Fruit fly (Drosophila melanogaster) whole organism, embryonic: ENCODE data around the gene CG9395.

ENCODE experiments used
- ATbp ChIP-seq: fragments of 200-800 bp; sonication (Bioruptor generic); optimal IDR thresholded peaks from 2 replicates; lab custom pipeline; 2017; ENCODE audit warnings: missing biosample characterization, mild to moderate bottlenecking, missing genetic modification characterization, missing genetic modification reagents
- Abd-B ChIP-seq: fragments of 200-800 bp; sonication (Bioruptor generic); optimal IDR thresholded peaks from 2 replicates; lab custom pipeline; 2018; ENCODE audit warnings: missing biosample characterization, mild to moderate bottlenecking, missing genetic modification characterization, moderate library complexity
- Awh ChIP-seq: fragments of 200-800 bp; sonication (Bioruptor generic); IDR thresholded peaks from 2 replicates; pipeline ENCODE4, ENCODE4 v1.3.6; 2022; ENCODE audit warnings: missing biosample characterization, missing genetic modification characterization
- B-H2 ChIP-seq: fragments of 200-800 bp; sonication (Bioruptor generic); optimal IDR thresholded peaks from 2 replicates; lab custom pipeline; 2018; ENCODE audit warnings: missing biosample characterization, mild to moderate bottlenecking, missing genetic modification characterization
- Bdp1 ChIP-seq: fragments of 200-800 bp; sonication (Bioruptor generic); optimal IDR thresholded peaks from 3 replicates; lab custom pipeline; 2016; ENCODE audit warnings: missing biosample characterization, missing genetic modification characterization
- CG11247 ChIP-seq: fragments of 200-800 bp; sonication (Bioruptor generic); IDR thresholded peaks from 2 replicates; pipeline ENCODE4 v1.3.6; 2022; ENCODE audit warnings: missing biosample characterization, missing genetic modification characterization
- CG12299 ChIP-seq: fragments of 200-800 bp; sonication (Bioruptor generic); optimal IDR thresholded peaks from 2 replicates; lab custom pipeline; 2018; ENCODE audit warnings: missing biosample characterization, mild to moderate bottlenecking, missing genetic modification characterization
- CG12942 ChIP-seq: fragments of 200-800 bp; sonication (Bioruptor generic); optimal IDR thresholded peaks from 3 replicates; lab custom pipeline; 2016; ENCODE audit warnings: missing biosample characterization, missing genetic modification characterization
- CG13894 ChIP-seq: fragments of 200-800 bp; sonication (Bioruptor generic); optimal IDR thresholded peaks from 3 replicates; lab custom pipeline; 2018; ENCODE audit warnings: missing biosample characterization, mild to moderate bottlenecking, missing genetic modification characterization, moderate library complexity
- CG14014 ChIP-seq: fragments of 200-800 bp; sonication (Bioruptor generic); IDR thresholded peaks from 2 replicates; pipeline ENCODE4 v1.3.6; 2022; ENCODE audit warnings: missing biosample characterization, missing genetic modification characterization
- CG18262 ChIP-seq: fragments of 200-800 bp; optimal IDR thresholded peaks from 3 replicates; lab custom pipeline; 2019; ENCODE audit warnings: missing biosample characterization, mild to moderate bottlenecking, missing genetic modification characterization, moderate library complexity
- CG2116 ChIP-seq: fragments of 200-800 bp; sonication (Bioruptor generic); optimal IDR thresholded peaks from 3 replicates; lab custom pipeline; 2018; ENCODE audit warnings: missing biosample characterization, mild to moderate bottlenecking, missing genetic modification characterization
- CG2120 ChIP-seq: fragments of 200-800 bp; sonication (Bioruptor generic); optimal IDR thresholded peaks from 3 replicates; lab custom pipeline; 2016; ENCODE audit warnings: missing biosample characterization, missing genetic modification characterization
- CG2129 ChIP-seq: fragments of 200-800 bp; sonication (Bioruptor generic); IDR thresholded peaks from 2 replicates; pipeline ENCODE4 v1.3.6; 2022; ENCODE audit warnings: missing biosample characterization, missing genetic modification characterization; ENCODE audit not compliant: partially characterized antibody
- CG2889 ChIP-seq: fragments of 200-800 bp; sonication (Bioruptor generic); IDR thresholded peaks from 3 replicates; pipeline ENCODE4 v1.3.6; 2022; ENCODE audit warnings: missing biosample characterization, missing genetic modification characterization
- CG30403 ChIP-seq: fragments of 200-800 bp; sonication (Bioruptor generic); optimal IDR thresholded peaks from 3 replicates; lab custom pipeline; 2016; ENCODE audit warnings: missing biosample characterization, missing genetic modification characterization
- CG31365 ChIP-seq: fragments of 200-800 bp; sonication (Bioruptor generic); optimal IDR thresholded peaks from 2 replicates; lab custom pipeline; 2018; ENCODE audit warnings: missing biosample characterization, mild to moderate bottlenecking, missing genetic modification characterization
- CG3838 ChIP-seq: fragments of 200-800 bp; sonication (Bioruptor generic); optimal IDR thresholded peaks from 3 replicates; lab custom pipeline; 2016; ENCODE audit warnings: missing biosample characterization, missing genetic modification characterization
- CG42726 ChIP-seq: fragments of 200-800 bp; sonication (Bioruptor generic); IDR thresholded peaks from 2 replicates; pipeline ENCODE4 v1.3.6; 2022; ENCODE audit warnings: missing biosample characterization, missing genetic modification characterization; ENCODE audit not compliant: partially characterized antibody
- CG43689 ChIP-seq: fragments of 200-800 bp; sonication (Bioruptor generic); IDR thresholded peaks from 2 replicates; pipeline ENCODE4 v1.3.6; 2022; ENCODE audit warnings: missing biosample characterization, missing genetic modification characterization
- CG7271 ChIP-seq: fragments of 200-800 bp; sonication (Bioruptor generic); optimal IDR thresholded peaks from 2 replicates; lab custom pipeline; 2018; ENCODE audit warnings: missing biosample characterization, mild to moderate bottlenecking, missing genetic modification characterization, moderate library complexity
- CG7357 ChIP-seq: fragments of 200-800 bp; sonication (Bioruptor generic); IDR thresholded peaks from 3 replicates; pipeline ENCODE4 v1.3.6; 2022; ENCODE audit warnings: missing biosample characterization, missing genetic modification characterization
- CG8944 ChIP-seq: fragments of 200-800 bp; sonication (Bioruptor generic); optimal IDR thresholded peaks from 3 replicates; lab custom pipeline; 2016; ENCODE audit warnings: missing biosample characterization, missing genetic modification characterization
- CTCF ChIP-seq: fragments of 200-800 bp; sonication (Bioruptor generic); optimal IDR thresholded peaks from 2 replicates; lab custom pipeline; 2017; ENCODE audit warnings: missing biosample characterization, mild to moderate bottlenecking, missing genetic modification characterization, moderate library complexity
- CrebB ChIP-seq: fragments of 200-800 bp; sonication (Bioruptor generic); optimal IDR thresholded peaks from 3 replicates; lab custom pipeline; 2018; ENCODE audit warnings: missing biosample characterization, mild to moderate bottlenecking, missing genetic modification characterization
- Dad ChIP-seq: fragments of 200-800 bp; sonication (Bioruptor generic); optimal IDR thresholded peaks from 3 replicates; lab custom pipeline; 2016; ENCODE audit warnings: missing biosample characterization, missing genetic modification characterization
- Doc2 ChIP-seq: fragments of 200-800 bp; sonication (Bioruptor generic); IDR thresholded peaks from 2 replicates; pipeline ENCODE4 v1.3.6; 2022; ENCODE audit warnings: missing biosample characterization, missing genetic modification characterization
- Gsc ChIP-seq: fragments of 200-800 bp; sonication (Bioruptor generic); IDR thresholded peaks from 2 replicates; pipeline ENCODE4 v1.3.6; 2022; ENCODE audit warnings: missing biosample characterization, missing genetic modification characterization
- MESR4 ChIP-seq: fragments of 200-800 bp; sonication (Bioruptor generic); optimal IDR thresholded peaks from 2 replicates; lab custom pipeline; 2018; ENCODE audit warnings: missing biosample characterization, mild to moderate bottlenecking, missing genetic modification characterization, moderate library complexity
- Mes4 ChIP-seq: fragments of 200-800 bp; sonication (Bioruptor generic); optimal IDR thresholded peaks from 2 replicates; lab custom pipeline; 2016; ENCODE audit warnings: missing biosample characterization, missing genetic modification characterization
- NK7.1 ChIP-seq: fragments of 200-800 bp; sonication (Bioruptor generic); optimal IDR thresholded peaks from 3 replicates; lab custom pipeline; 2016; ENCODE audit warnings: missing biosample characterization, missing genetic modification characterization
- Pdp1 ChIP-seq, 2 experiments: fragments of 200-800 bp; sonication (Bioruptor generic); optimal IDR thresholded peaks; 3 replicates each; lab custom pipeline; 2016; ENCODE audit warnings: missing biosample characterization in 2 of 2, missing genetic modification characterization in 2 of 2, mild to moderate bottlenecking in 1 of 2, moderate library complexity in 1 of 2
- Sox102F ChIP-seq: fragments of 200-800 bp; sonication (Bioruptor generic); optimal IDR thresholded peaks from 2 replicates; lab custom pipeline; 2018; ENCODE audit warnings: missing biosample characterization, mild to moderate bottlenecking, missing genetic modification characterization, moderate library complexity
- Ssrp ChIP-seq: fragments of 200-800 bp; sonication (Bioruptor generic); optimal IDR thresholded peaks from 2 replicates; lab custom pipeline; 2018; ENCODE audit warnings: missing biosample characterization, mild to moderate bottlenecking, missing genetic modification characterization, moderate library complexity
- ab ChIP-seq: fragments of 200-800 bp; sonication (Bioruptor generic); optimal IDR thresholded peaks from 2 replicates; lab custom pipeline; 2016; ENCODE audit warnings: missing biosample characterization, missing genetic modification characterization
- bsh ChIP-seq, 2 experiments: fragments of 200-800 bp; sonication (Bioruptor generic); optimal IDR thresholded peaks; 2 replicates each; lab custom pipeline; 2017 to 2018; ENCODE audit warnings: mild to moderate bottlenecking in 2 of 2, missing biosample characterization in 2 of 2, missing genetic modification characterization in 2 of 2, moderate library complexity in 1 of 2
- chinmo ChIP-seq: fragments of 200-800 bp; sonication (Bioruptor generic); IDR thresholded peaks from 4 replicates; pipeline ENCODE4 v1.3.6; 2022; ENCODE audit warnings: missing biosample characterization, missing genetic modification characterization; ENCODE audit not compliant: partially characterized antibody
- crol ChIP-seq: fragments of 200-800 bp; sonication (Bioruptor generic); IDR thresholded peaks from 2 replicates; pipeline ENCODE4 v1.3.6; 2022; ENCODE audit warnings: missing biosample characterization, missing genetic modification characterization
- dati ChIP-seq: fragments of 200-800 bp; sonication (Bioruptor generic); IDR thresholded peaks from 2 replicates; pipeline ENCODE4 v1.3.6; 2022; ENCODE audit warnings: missing biosample characterization, missing genetic modification characterization
- ewg ChIP-seq: fragments of 200-800 bp; sonication (Bioruptor generic); optimal IDR thresholded peaks from 3 replicates; lab custom pipeline; 2017; ENCODE audit warnings: mild to moderate bottlenecking, missing biosample characterization, missing genetic modification reagents, missing genetic modification characterization
- gcm ChIP-seq: fragments of 200-800 bp; sonication (Bioruptor generic); optimal IDR thresholded peaks from 2 replicates; lab custom pipeline; 2019; ENCODE audit warnings: missing biosample characterization, mild to moderate bottlenecking, missing genetic modification characterization, moderate library complexity
- gsb ChIP-seq: fragments of 200-800 bp; sonication (Bioruptor generic); IDR thresholded peaks from 2 replicates; pipeline ENCODE4 v1.3.6; 2022; ENCODE audit warnings: missing biosample characterization, missing genetic modification characterization
- h ChIP-seq: fragments of >200 bp; optimal IDR thresholded peaks from 2 replicates; lab custom pipeline; 2017
- ham ChIP-seq: fragments of 200-800 bp; sonication (Bioruptor generic); IDR thresholded peaks from 2 replicates; pipeline ENCODE4 v1.3.6; 2022; ENCODE audit warnings: missing biosample characterization, missing genetic modification characterization
- kni ChIP-seq: fragments of 200-800 bp; sonication (Bioruptor generic); optimal IDR thresholded peaks from 3 replicates; lab custom pipeline; 2017; ENCODE audit warnings: mild to moderate bottlenecking, missing biosample characterization, missing genetic modification reagents, missing genetic modification characterization
- mam ChIP-seq: fragments of 200-800 bp; sonication (Bioruptor generic); optimal IDR thresholded peaks from 3 replicates; lab custom pipeline; 2016; ENCODE audit warnings: missing biosample characterization, missing genetic modification characterization
- nau ChIP-seq: fragments of 200-800 bp; sonication (Bioruptor generic); optimal IDR thresholded peaks from 3 replicates; lab custom pipeline; 2017; ENCODE audit warnings: missing biosample characterization, mild to moderate bottlenecking, missing genetic modification characterization, missing genetic modification reagents
- otp ChIP-seq: fragments of 200-800 bp; sonication (Bioruptor generic); IDR thresholded peaks from 3 replicates; pipeline ENCODE4, ENCODE4 v1.3.6; 2022; ENCODE audit warnings: missing biosample characterization, missing genetic modification characterization
- rib ChIP-seq: fragments of 200-800 bp; sonication (Bioruptor generic); IDR thresholded peaks from 2 replicates; pipeline ENCODE4 v1.3.6; 2022; ENCODE audit warnings: missing biosample characterization, missing genetic modification characterization
- shn ChIP-seq: fragments of 200-800 bp; sonication (Bioruptor generic); optimal IDR thresholded peaks from 3 replicates; lab custom pipeline; 2016; ENCODE audit warnings: missing biosample characterization, missing genetic modification characterization
- vnd ChIP-seq: fragments of 200-800 bp; sonication (Bioruptor generic); IDR thresholded peaks from 3 replicates; pipeline ENCODE4 v1.3.6; 2022; ENCODE audit warnings: missing biosample characterization, missing genetic modification characterization; ENCODE audit not compliant: partially characterized antibody
- zen ChIP-seq: fragments of 200-800 bp; sonication (Bioruptor generic); optimal IDR thresholded peaks from 3 replicates; lab custom pipeline; 2018; ENCODE audit warnings: missing biosample characterization, mild to moderate bottlenecking, missing genetic modification characterization, moderate library complexity

CG9395 gene

dm6 chr2L:13370762-13371161, 15.9 kb upstream of the CG9395 start, which contains the start of gene ND-B22 (continued):
- no peak for TF ChIP-seq Abd-B (GFP tag; lab: Kevin White, UChicago)
- TF ChIP-seq vnd (GFP tag; lab: Robert Waterston, UW) = no peak
- peak; percentile 90 for TF ChIP-seq MESR4
- TF ChIP-seq CTCF (GFP tag; lab: Kevin White, UChicago) = peak; percentile 8
- peak; percentile 88 for TF ChIP-seq B-H2 (GFP tag; lab: Kevin White, UChicago)
- TF ChIP-seq chinmo (GFP tag; lab: Robert Waterston, UW) = no peak
- TF ChIP-seq ab = no peak
- peak; percentile 36; the same call in 1 of the 2 replicates for TF ChIP-seq CG11247 (GFP tag; lab: Robert Waterston, UW)
- TF ChIP-seq CG2129 (GFP tag; lab: Robert Waterston, UW) = no peak
- TF ChIP-seq Mes4 (GFP tag; lab: Kevin White, UChicago) = no peak
- no peak for TF ChIP-seq CG8944 (GFP tag; lab: Kevin White, UChicago)
- TF ChIP-seq bsh (GFP tag; optimal IDR thresholded peaks at IDR 0.05; lab: Kevin White, UChicago) = peak in 1 of 2 experiments; percentile 26
- peak; percentile 50 for TF ChIP-seq Dad (GFP tag; lab: Kevin White, UChicago)
- TF ChIP-seq ham (GFP tag; lab: Robert Waterston, UW) = no peak
- no peak for TF ChIP-seq gcm (GFP tag; lab: Kevin White, UChicago)
- TF ChIP-seq CG7271 (tag; lab: Kevin White, UChicago) = no peak
- TF ChIP-seq CG12299 (tag; lab: Kevin White, UChicago) = no peak
- no peak for TF ChIP-seq ATbp (GFP tag; lab: Kevin White, UChicago)
- TF ChIP-seq ewg = peak; percentile 52
- TF ChIP-seq h (lab: Kevin White, UChicago) = no peak
- TF ChIP-seq CG12942 = peak; percentile 24
- TF ChIP-seq Sox102F (GFP tag; lab: Kevin White, UChicago) = no peak
- TF ChIP-seq CG2116 = peak; percentile 3
- no peak for TF ChIP-seq Doc2 (GFP tag; lab: Robert Waterston, UW)
- no peak for TF ChIP-seq crol (GFP tag; lab: Robert Waterston, UW)
- TF ChIP-seq mam = peak; percentile 58
- TF ChIP-seq CrebB = no peak
- no peak for TF ChIP-seq otp
- no peak for TF ChIP-seq Gsc (GFP tag; lab: Robert Waterston, UW)
- TF ChIP-seq dati (GFP tag; lab: Robert Waterston, UW) = no peak
- peak; percentile 27 for TF ChIP-seq CG18262 (tag; lab: Kevin White, UChicago)
- no peak for TF ChIP-seq CG43689
- TF ChIP-seq zen (tag; lab: Kevin White, UChicago) = peak; percentile 12
- peak; percentile 58 for TF ChIP-seq CG30403 (GFP tag; lab: Kevin White, UChicago)
- peak; percentile 34 for TF ChIP-seq NK7.1 (GFP tag; lab: Kevin White, UChicago)
- no peak for TF ChIP-seq Awh
- peak; percentile 8 for TF ChIP-seq CG13894 (tag; lab: Kevin White, UChicago)
- TF ChIP-seq CG7357 (GFP tag; lab: Robert Waterston, UW) = no peak
- no peak for TF ChIP-seq gsb (GFP tag; lab: Robert Waterston, UW)
- no peak for TF ChIP-seq CG31365 (tag; lab: Kevin White, UChicago)
- peak; percentile 27 to 97 for TF ChIP-seq Pdp1 (GFP tag; optimal IDR thresholded peaks at IDR 0.05; lab: Kevin White, UChicago)
- TF ChIP-seq Bdp1 (GFP tag; lab: Kevin White, UChicago) = peak; percentile 66
- TF ChIP-seq CG2889 (GFP tag; lab: Robert Waterston, UW) = no peak
- no peak for TF ChIP-seq CG42726 (GFP tag; lab: Robert Waterston, UW)
- peak; percentile 73 for TF ChIP-seq CG2120 (GFP tag; lab: Kevin White, UChicago)
- TF ChIP-seq kni = no peak
- TF ChIP-seq nau (GFP tag; lab: Kevin White, UChicago) = peak; percentile 32
- TF ChIP-seq CG3838 (GFP tag; lab: Kevin White, UChicago) = no peak
- TF ChIP-seq Ssrp (tag; lab: Kevin White, UChicago) = peak; percentile 6
- peak; percentile 21; the same call in 1 of the 2 replicates for TF ChIP-seq CG14014 (GFP tag; lab: Robert Waterston, UW)
- TF ChIP-seq shn (GFP tag; lab: Kevin White, UChicago) = peak; percentile 6
- TF ChIP-seq rib = no peak
